Worm (Caenorhabditis elegans) whole organism, L2 larva: Measurements from ENCODE around the gene C09G9.1.

ENCODE experiments used
- ZK546.5 ChIP-seq: sonication (generic microtip); optimal IDR thresholded peaks from 2 replicates; lab custom pipeline; 2017; ENCODE audit warnings: missing biosample characterization, missing genetic modification characterization
- elt-3 ChIP-seq: sonication (generic microtip); optimal IDR thresholded peaks from 2 replicates; lab custom pipeline; 2017; ENCODE audit warnings: missing biosample characterization, missing genetic modification characterization
- lsy-2 ChIP-seq, 2 experiments: fragments of 150-350 bp in 1 of 2; sonication (generic microtip) in 1 of 2; optimal IDR thresholded peaks; 2 replicates each; lab custom pipeline; 2014 to 2017; ENCODE audit warnings: missing biosample characterization in 2 of 2, missing genetic modification characterization in 2 of 2
- mab-5 ChIP-seq: fragments of 150-350 bp; optimal IDR thresholded peaks from 2 replicates; lab custom pipeline; 2014; ENCODE audit warnings: missing biosample characterization, missing genetic modification characterization
- mdl-1 ChIP-seq, 2 experiments: fragments of 150-350 bp in 1 of 2; sonication (generic microtip) in 1 of 2; optimal IDR thresholded peaks; 2 replicates each; lab custom pipeline; 2017; ENCODE audit warnings: missing biosample characterization in 2 of 2, missing genetic modification characterization in 2 of 2
- nhr-23 ChIP-seq: fragments of 150-350 bp; optimal IDR thresholded peaks from 2 replicates; lab custom pipeline; 2014; ENCODE audit warnings: missing biosample characterization, missing genetic modification reagents, missing genetic modification characterization
- nhr-237 ChIP-seq: fragments of 150-350 bp; optimal IDR thresholded peaks from 2 replicates; lab custom pipeline; 2014; ENCODE audit warnings: missing biosample characterization, missing genetic modification characterization
- nhr-77 ChIP-seq: fragments of 150-350 bp; optimal IDR thresholded peaks from 2 replicates; lab custom pipeline; 2014; ENCODE audit warnings: missing biosample characterization, missing genetic modification characterization
- skn-1 ChIP-seq: sonication (generic microtip); optimal IDR thresholded peaks from 2 replicates; lab custom pipeline; 2017; ENCODE audit warnings: missing biosample characterization, missing genetic modification characterization
- snpc-4 ChIP-seq: fragments of 150-350 bp; optimal IDR thresholded peaks from 2 replicates; lab custom pipeline; 2014; ENCODE audit warnings: missing biosample characterization, missing genetic modification characterization
- unc-39 ChIP-seq: fragments of 150-350 bp; optimal IDR thresholded peaks from 2 replicates; lab custom pipeline; 2014; ENCODE audit warnings: missing biosample characterization, missing genetic modification characterization
- zag-1 ChIP-seq: fragments of 150-350 bp; optimal IDR thresholded peaks from 2 replicates; lab custom pipeline; 2014; ENCODE audit warnings: missing biosample characterization, missing genetic modification characterization

- no peak for TF ChIP-seq snpc-4 (tag; lab: Kevin White, UChicago)
- no peak for TF ChIP-seq zag-1 (tag; lab: Kevin White, UChicago)
- TF ChIP-seq mab-5 (tag; lab: Kevin White, UChicago): no peak
- TF ChIP-seq ZK546.5: no peak
- TF ChIP-seq nhr-237 (tag; lab: Kevin White, UChicago): no peak
- no peak for TF ChIP-seq lsy-2 (tag; optimal IDR thresholded peaks at IDR 0.05; lab: Kevin White, UChicago)
- no peak for TF ChIP-seq skn-1 (tag; lab: Kevin White, UChicago)
- TF ChIP-seq nhr-23 (tag; lab: Kevin White, UChicago): no peak
- TF ChIP-seq mdl-1 (tag; optimal IDR thresholded peaks at IDR 0.05; lab: Kevin White, UChicago): no peak
- TF ChIP-seq nhr-77 (tag; lab: Kevin White, UChicago): no peak
- TF ChIP-seq unc-39: no peak
- no peak for TF ChIP-seq elt-3 (tag; lab: Kevin White, UChicago)
These were observed 16.3 kb downstream of the C09G9.1 start for ce11 chrIV:8848983-8849382.
